Fruit fly (Drosophila melanogaster) whole organism, prepupa: ENCODE measurements around the gene pxb.

ENCODE experiments used
- CG10631 ChIP-seq: fragments of 200-800 bp; sonication (Bioruptor generic); optimal IDR thresholded peaks from 2 replicates; lab custom pipeline; 2016; ENCODE audit warnings: missing biosample characterization, missing genetic modification characterization
- CG11294 ChIP-seq: fragments of 200-800 bp; sonication (Bioruptor generic); IDR thresholded peaks from 2 replicates; pipeline ENCODE4 v1.3.6; 2022; ENCODE audit warnings: missing biosample characterization, missing genetic modification characterization
- CG15336 ChIP-seq: fragments of 200-800 bp; sonication (Bioruptor generic); IDR thresholded peaks from 2 replicates; pipeline ENCODE4 v1.3.6; 2022; ENCODE audit warnings: missing biosample characterization, missing genetic modification characterization
- CG16779 ChIP-seq: fragments of 200-800 bp; sonication (Bioruptor generic); optimal IDR thresholded peaks from 3 replicates; lab custom pipeline; 2017; ENCODE audit warnings: missing biosample characterization, mild to moderate bottlenecking, missing genetic modification characterization
- CG3032 ChIP-seq: fragments of 200-800 bp; optimal IDR thresholded peaks from 2 replicates; lab custom pipeline; 2019; ENCODE audit warnings: missing biosample characterization, mild to moderate bottlenecking, missing genetic modification characterization, moderate library complexity
- CG31627 ChIP-seq: fragments of 200-800 bp; sonication (Bioruptor generic); optimal IDR thresholded peaks from 3 replicates; lab custom pipeline; 2016; ENCODE audit warnings: missing biosample characterization, missing genetic modification characterization
- CG32006 ChIP-seq: fragments of 200-800 bp; sonication (Bioruptor generic); optimal IDR thresholded peaks from 3 replicates; lab custom pipeline; 2017; ENCODE audit warnings: missing biosample characterization, mild to moderate bottlenecking, missing genetic modification characterization
- CG34406 ChIP-seq: fragments of 200-800 bp; sonication (Bioruptor generic); optimal IDR thresholded peaks from 3 replicates; lab custom pipeline; 2016; ENCODE audit warnings: missing biosample characterization, missing genetic modification characterization
- CG3919 ChIP-seq: fragments of 200-800 bp; sonication (Bioruptor generic); optimal IDR thresholded peaks from 3 replicates; lab custom pipeline; 2016; ENCODE audit warnings: missing biosample characterization, missing genetic modification characterization
- CG6163 ChIP-seq: fragments of 200-800 bp; sonication (Bioruptor generic); IDR thresholded peaks from 3 replicates; pipeline ENCODE4 v1.3.6; 2022; ENCODE audit warnings: missing biosample characterization, missing genetic modification characterization
- CG6792 ChIP-seq: fragments of 200-800 bp; sonication (Bioruptor generic); optimal IDR thresholded peaks from 3 replicates; lab custom pipeline; 2016; ENCODE audit warnings: missing biosample characterization, missing genetic modification characterization
- CG6808 ChIP-seq: fragments of 200-800 bp; sonication (Bioruptor generic); optimal IDR thresholded peaks from 3 replicates; lab custom pipeline; 2017; ENCODE audit warnings: missing biosample characterization, missing genetic modification characterization, mild to moderate bottlenecking, moderate library complexity, missing genetic modification reagents
- CG7368 ChIP-seq: fragments of 200-800 bp; sonication (Bioruptor generic); optimal IDR thresholded peaks from 3 replicates; lab custom pipeline; 2016; ENCODE audit warnings: missing biosample characterization, missing genetic modification characterization
- CG8119 ChIP-seq: fragments of 200-800 bp; sonication (Bioruptor generic); IDR thresholded peaks from 3 replicates; pipeline ENCODE4 v1.3.6; 2022; ENCODE audit warnings: missing biosample characterization, missing genetic modification characterization
- CG8319 ChIP-seq: fragments of 200-800 bp; sonication (Bioruptor generic); optimal IDR thresholded peaks from 3 replicates; lab custom pipeline; 2016; ENCODE audit warnings: missing biosample characterization, missing genetic modification characterization
- CG9139 ChIP-seq: fragments of 200-800 bp; sonication (Bioruptor generic); optimal IDR thresholded peaks from 3 replicates; lab custom pipeline; 2017; ENCODE audit warnings: missing biosample characterization, mild to moderate bottlenecking, missing genetic modification characterization
- Eip78C ChIP-seq: fragments of 200-800 bp; sonication (Bioruptor generic); peaks from one replicate; lab custom pipeline; 2016; ENCODE audit warnings: missing biosample characterization, missing genetic modification characterization
- Ets21C ChIP-seq: fragments of 200-800 bp; sonication (Bioruptor generic); optimal IDR thresholded peaks from 3 replicates; lab custom pipeline; 2016; ENCODE audit warnings: missing biosample characterization, missing genetic modification characterization
- Ets96B ChIP-seq: fragments of 200-800 bp; optimal IDR thresholded peaks from 2 replicates; lab custom pipeline; 2019; ENCODE audit warnings: missing biosample characterization, mild to moderate bottlenecking, missing genetic modification characterization, moderate library complexity
- Gug ChIP-seq: fragments of 200-800 bp; sonication (Bioruptor generic); IDR thresholded peaks from 2 replicates; pipeline ENCODE4 v1.3.6; 2022; ENCODE audit warnings: missing biosample characterization, missing genetic modification characterization
- Hr38 ChIP-seq: sonication (Bioruptor generic); optimal IDR thresholded peaks from 2 replicates; lab custom pipeline; 2016; ENCODE audit warnings: missing biosample characterization, missing genetic modification characterization
- Hr39 ChIP-seq: fragments of 200-800 bp; sonication (Bioruptor generic); optimal IDR thresholded peaks from 2 replicates; lab custom pipeline; 2016; ENCODE audit warnings: missing biosample characterization, missing genetic modification characterization
- Hr4 ChIP-seq: fragments of 200-800 bp; sonication (Bioruptor generic); optimal IDR thresholded peaks from 3 replicates; lab custom pipeline; 2016; ENCODE audit warnings: missing biosample characterization, missing genetic modification characterization
- Lpt ChIP-seq: fragments of 200-800 bp; sonication (Bioruptor generic); optimal IDR thresholded peaks from 3 replicates; lab custom pipeline; 2016; ENCODE audit warnings: missing biosample characterization, missing genetic modification characterization
- Met ChIP-seq: fragments of 200-800 bp; sonication (Bioruptor generic); optimal IDR thresholded peaks from 3 replicates; lab custom pipeline; 2016; ENCODE audit warnings: missing biosample characterization, missing genetic modification characterization
- OdsH ChIP-seq: fragments of 200-800 bp; sonication (Bioruptor generic); optimal IDR thresholded peaks from 3 replicates; lab custom pipeline; 2016; ENCODE audit warnings: missing biosample characterization, missing genetic modification characterization
- cyc ChIP-seq: fragments of 200-800 bp; sonication (Bioruptor generic); optimal IDR thresholded peaks from 3 replicates; lab custom pipeline; 2016; ENCODE audit warnings: missing biosample characterization, missing genetic modification characterization
- dac ChIP-seq: fragments of 200-800 bp; sonication (Bioruptor generic); optimal IDR thresholded peaks from 2 replicates; lab custom pipeline; 2017; ENCODE audit warnings: missing biosample characterization, mild to moderate bottlenecking, missing genetic modification characterization
- eg ChIP-seq: fragments of 200-800 bp; sonication (Bioruptor generic); IDR thresholded peaks from 3 replicates; pipeline ENCODE4 v1.3.6; 2022; ENCODE audit warnings: missing biosample characterization, missing genetic modification characterization
- fd59A ChIP-seq: fragments of 200-800 bp; sonication (Bioruptor generic); optimal IDR thresholded peaks from 2 replicates; lab custom pipeline; 2017; ENCODE audit warnings: missing biosample characterization, mild to moderate bottlenecking, missing genetic modification characterization, missing genetic modification reagents
- fkh ChIP-seq: fragments of 200-800 bp; sonication (Bioruptor generic); optimal IDR thresholded peaks from 3 replicates; lab custom pipeline; 2017; ENCODE audit warnings: missing biosample characterization, mild to moderate bottlenecking, missing genetic modification characterization, moderate library complexity
- spab ChIP-seq: fragments of 200-800 bp; sonication (Bioruptor generic); optimal IDR thresholded peaks from 2 replicates; lab custom pipeline; 2017; ENCODE audit warnings: missing biosample characterization, mild to moderate bottlenecking, missing genetic modification characterization, missing genetic modification reagents
- svp ChIP-seq: fragments of 200-800 bp; sonication (Bioruptor generic); peaks from one replicate; lab custom pipeline; 2016; ENCODE audit warnings: missing biosample characterization, missing genetic modification characterization
- vri ChIP-seq: fragments of 200-800 bp; sonication (Bioruptor generic); optimal IDR thresholded peaks from 3 replicates; lab custom pipeline; 2016; ENCODE audit warnings: missing biosample characterization, mild to moderate bottlenecking, missing genetic modification characterization

Gene pxb

dm6 chr3R:15652632-15653248 is 13.2 kb upstream of the pxb start (continued):
- TF ChIP-seq OdsH: peak; percentile 40
- TF ChIP-seq Hr39 (GFP tag; lab: Kevin White, UChicago): peak; percentile 18
- TF ChIP-seq CG6163 (GFP tag; lab: Robert Waterston, UW): peak; percentile 64
- TF ChIP-seq CG3919 (GFP tag; lab: Kevin White, UChicago): peak; percentile 43
- no peak for TF ChIP-seq Ets21C
- TF ChIP-seq CG6792 (GFP tag; lab: Kevin White, UChicago): peak; percentile 13
- peak; percentile 9 for TF ChIP-seq cyc (GFP tag; lab: Kevin White, UChicago)
- TF ChIP-seq CG8119 (GFP tag; lab: Robert Waterston, UW): 0 out of 3 replicates have a peak, but pooled peaks have one; percentile 18
- TF ChIP-seq, all 60 proteins: peak for 27

DNA sequence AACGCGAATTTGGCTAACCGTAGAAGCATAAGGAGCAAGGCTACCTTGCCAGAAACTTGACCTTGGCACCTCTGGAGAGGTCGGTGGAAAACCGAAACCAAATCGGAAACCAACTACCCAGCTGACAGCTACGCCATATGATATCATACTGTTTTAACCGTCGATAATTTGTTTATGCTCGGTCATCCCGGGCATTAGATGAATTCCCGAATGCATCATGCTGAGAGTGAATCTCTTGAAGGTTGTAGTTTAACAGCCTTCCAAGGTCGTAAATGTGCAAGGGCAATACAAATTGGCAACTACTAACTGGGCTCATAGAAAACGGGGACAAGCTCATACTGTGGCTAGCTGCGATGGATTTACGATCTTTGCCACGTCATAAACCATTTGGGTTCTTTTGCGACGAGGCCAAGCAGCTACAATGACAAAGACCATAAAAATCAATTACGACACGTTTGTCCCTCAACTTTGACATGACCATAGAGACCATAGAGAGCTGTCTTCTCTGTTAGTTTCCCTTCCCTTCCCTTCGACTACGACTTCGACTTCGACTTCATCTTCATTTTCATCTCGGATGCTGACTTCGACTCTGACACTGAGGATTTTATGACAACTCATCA is 12.1 kb upstream of the pxb start:
- no peak for TF ChIP-seq CG16779 (tag; lab: Kevin White, UChicago)
- TF ChIP-seq Eip78C: no peak
- TF ChIP-seq fkh: no peak
- TF ChIP-seq CG8319 (GFP tag; lab: Kevin White, UChicago): no peak
- no peak for TF ChIP-seq Hr38 (GFP tag; lab: Kevin White, UChicago)
- no peak for TF ChIP-seq dac (GFP tag; lab: Kevin White, UChicago)
- TF ChIP-seq CG3032 (tag; lab: Kevin White, UChicago): no peak
- no peak for TF ChIP-seq CG6808
- no peak for TF ChIP-seq CG34406 (GFP tag; lab: Kevin White, UChicago)
- no peak for TF ChIP-seq Gug (GFP tag; lab: Robert Waterston, UW)
- TF ChIP-seq CG15336 (GFP tag; lab: Robert Waterston, UW): no peak
- TF ChIP-seq, all 60 proteins: peak for 0

DNA sequence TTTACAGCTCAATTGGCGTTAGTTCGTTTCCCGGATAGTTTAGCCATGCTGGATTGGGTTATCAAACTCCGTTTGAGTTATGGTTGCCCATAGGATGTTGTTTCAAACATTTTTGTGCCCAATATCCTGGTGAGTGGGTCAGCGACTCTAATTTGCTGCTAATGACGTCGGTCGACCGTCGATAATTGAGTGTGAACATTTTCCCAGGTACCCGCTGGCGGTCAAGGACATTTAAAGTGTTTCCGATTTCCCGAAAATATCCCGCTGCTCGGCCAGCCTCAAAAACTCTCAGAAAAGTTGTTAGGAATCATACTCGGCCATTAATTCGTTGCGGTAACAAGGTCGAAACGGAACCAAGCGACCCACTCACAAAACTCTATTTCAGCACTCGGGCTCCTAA is 11.1 kb upstream of the pxb start:
- TF ChIP-seq CG32006: no peak
- no peak for TF ChIP-seq CG9139 (GFP tag; lab: Kevin White, UChicago)
- no peak for TF ChIP-seq CG31627
- no peak for TF ChIP-seq Hr38 (GFP tag; lab: Kevin White, UChicago)
- TF ChIP-seq Ets21C: no peak
- no peak for TF ChIP-seq CG11294 (GFP tag; lab: Robert Waterston, UW)
- no peak for TF ChIP-seq svp (GFP tag; lab: Kevin White, UChicago)

DNA sequence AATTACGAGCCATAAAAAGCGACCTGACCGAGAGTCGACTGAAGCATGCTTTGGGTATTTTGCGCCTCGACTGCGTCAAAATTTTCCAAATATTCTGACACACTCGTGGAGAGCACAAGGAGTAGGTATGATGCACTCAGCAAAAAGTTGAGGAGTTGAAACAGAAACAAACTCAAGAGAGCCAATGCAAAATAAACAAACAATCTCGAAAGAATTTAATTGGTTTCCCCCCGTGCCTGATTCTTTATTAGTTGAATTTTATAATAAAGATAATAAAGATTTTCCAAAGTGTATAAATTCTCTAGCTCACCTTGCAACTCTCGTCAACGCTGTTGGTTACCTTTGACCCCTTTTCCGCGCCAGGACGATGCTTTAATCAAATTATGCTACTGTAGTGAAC is 10.6 kb upstream of the pxb start:
- TF ChIP-seq svp (GFP tag; lab: Kevin White, UChicago) (peak; percentile 24), CG8119 (GFP tag; lab: Robert Waterston, UW) (no peak), Hr4 (GFP tag; lab: Kevin White, UChicago) (no peak), Ets96B (tag; lab: Kevin White, UChicago) (no peak), Eip78C (peak; percentile 44)

dm6 chr3R:15660460-15660859 is 5.5 kb upstream of the pxb start:
- TF ChIP-seq cyc (GFP tag; lab: Kevin White, UChicago) (no peak), Hr38 (GFP tag; lab: Kevin White, UChicago) (no peak), vri (GFP tag; lab: Kevin White, UChicago) (no peak), Met (GFP tag; lab: Kevin White, UChicago) (no peak), fd59A (no peak), CG32006 (no peak), CG7368 (no peak), CG10631 (GFP tag; lab: Kevin White, UChicago) (no peak), CG8319 (GFP tag; lab: Kevin White, UChicago) (no peak), Lpt (GFP tag; lab: Kevin White, UChicago) (no peak), Ets96B (tag; lab: Kevin White, UChicago) (no peak), OdsH (no peak), CG31627 (no peak), spab (GFP tag; lab: Kevin White, UChicago) (no peak), eg (GFP tag; lab: Robert Waterston, UW) (no peak)
